Fruit fly (Drosophila melanogaster) whole organism: Measurements from ENCODE around the gene CG13737.

ENCODE experiments used
- CG8478 ChIP-seq: fragments of >200 bp; optimal IDR thresholded peaks from 2 replicates; lab custom pipeline; 2018; ENCODE audit warnings: inconsistent platforms
- Dll ChIP-seq: fragments of >200 bp; optimal IDR thresholded peaks from 2 replicates; lab custom pipeline; 2017
- EcR ChIP-seq, 2 experiments: fragments of >200 bp; optimal IDR thresholded peaks; 2 replicates each; lab custom pipeline; 2017; ENCODE audit warnings: missing biosample characterization in 2 of 2, missing genetic modification characterization in 2 of 2, missing genetic modification reagents in 2 of 2
- pan ChIP-seq: fragments of >200 bp; optimal IDR thresholded peaks from 2 replicates; lab custom pipeline; 2017
- psq ChIP-seq: fragments of >200 bp; optimal IDR thresholded peaks from 2 replicates; lab custom pipeline; 2017
- usp ChIP-seq: fragments of >200 bp; optimal IDR thresholded peaks from 2 replicates; lab custom pipeline; 2017; ENCODE audit warnings: missing biosample characterization, missing genetic modification characterization, mixed read lengths

Gene CG13737

dm6 chr3L:13878729-13879128 lies at the start of gene CG13737:
TSS of gene CG13737 (plus strand) at chr3L:13878994.
- no peak for TF ChIP-seq pan (lab: Kevin White, UChicago)
- no peak for TF ChIP-seq usp
- TF ChIP-seq CG8478, result no peak
- no peak for TF ChIP-seq Dll
- no peak for TF ChIP-seq EcR (GFP tag; optimal IDR thresholded peaks at IDR 0.05; lab: Kevin White, UChicago)
- no peak for TF ChIP-seq psq (lab: Kevin White, UChicago)

- TF ChIP-seq EcR (GFP tag; optimal IDR thresholded peaks at IDR 0.05; lab: Kevin White, UChicago), result no peak
- no peak for TF ChIP-seq pan (lab: Kevin White, UChicago)
- TF ChIP-seq usp, result no peak
- no peak for TF ChIP-seq CG8478
- no peak for TF ChIP-seq Dll
- no peak for TF ChIP-seq psq (lab: Kevin White, UChicago)
Observed at dm6 chr3L:13837456-13837855, 41.3 kb upstream of the CG13737 start, which contains the start of gene CG43184. TSS of gene CG43184 (plus strand) at chr3L:13837756.

dm6 chr3L:13840731-13841130 lies 38.1 kb upstream of the CG13737 start:
- no peak for TF ChIP-seq EcR (GFP tag; optimal IDR thresholded peaks at IDR 0.05; lab: Kevin White, UChicago)
- no peak for TF ChIP-seq pan (lab: Kevin White, UChicago)
- TF ChIP-seq Dll, result no peak
- no peak for TF ChIP-seq psq (lab: Kevin White, UChicago)
- TF ChIP-seq usp, result no peak
- no peak for TF ChIP-seq CG8478

- no peak for TF ChIP-seq psq (lab: Kevin White, UChicago)
- TF ChIP-seq CG8478, result no peak
- no peak for TF ChIP-seq usp
- no peak for TF ChIP-seq pan (lab: Kevin White, UChicago)
- TF ChIP-seq Dll, result no peak
Observed at dm6 chr3L:13842140-13842539, 36.7 kb upstream of the CG13737 start, which contains the start of gene CG8757. TSS of gene CG8757 (minus strand) at chr3L:13842240.

dm6 chr3L:13842917-13843316 lies 35.9 kb upstream of the CG13737 start, which contains the start of gene CG8750:
TSS of gene CG8750 (minus strand) at chr3L:13843017.
- no peak for TF ChIP-seq CG8478
- no peak for TF ChIP-seq psq (lab: Kevin White, UChicago)
- TF ChIP-seq Dll, result no peak
- TF ChIP-seq usp, result no peak
- TF ChIP-seq pan (lab: Kevin White, UChicago), result no peak
- no peak for TF ChIP-seq EcR (GFP tag; optimal IDR thresholded peaks at IDR 0.05; lab: Kevin White, UChicago)

- TF ChIP-seq usp, result no peak
- no peak for TF ChIP-seq Dll
- no peak for TF ChIP-seq EcR (GFP tag; optimal IDR thresholded peaks at IDR 0.05; lab: Kevin White, UChicago)
- no peak for TF ChIP-seq pan (lab: Kevin White, UChicago)
- TF ChIP-seq psq (lab: Kevin White, UChicago), result no peak
- TF ChIP-seq CG8478, result no peak
Observed at dm6 chr3L:13843356-13843755, 35.4 kb upstream of the CG13737 start, which contains the start of gene Tsp68C. TSS of gene Tsp68C (plus strand) at chr3L:13843656.

- TF ChIP-seq EcR (GFP tag; optimal IDR thresholded peaks at IDR 0.05; lab: Kevin White, UChicago) (peak; percentile 88 to 94), Dll (no peak)
Observed at dm6 chr3L:13845292-13845691, 33.5 kb upstream of the CG13737 start.

dm6 chr3L:13845754-13846153 lies 33.0 kb upstream of the CG13737 start, which contains the start of gene Hml:
TSS of gene Hml (plus strand) at chr3L:13846054.
- TF ChIP-seq usp (no peak), psq (lab: Kevin White, UChicago) (no peak), pan (lab: Kevin White, UChicago) (no peak), EcR (GFP tag; optimal IDR thresholded peaks at IDR 0.05; lab: Kevin White, UChicago) (no peak), CG8478 (no peak), Dll (no peak)

dm6 chr3L:13859688-13860373 lies 19.0 kb upstream of the CG13737 start:
- TF ChIP-seq pan (lab: Kevin White, UChicago), result no peak
- no peak for TF ChIP-seq EcR (GFP tag; optimal IDR thresholded peaks at IDR 0.05; lab: Kevin White, UChicago)
- no peak for TF ChIP-seq psq (lab: Kevin White, UChicago)
- no peak for TF ChIP-seq Dll
- no peak for TF ChIP-seq CG8478
- TF ChIP-seq usp, result no peak

- no peak for TF ChIP-seq Dll
- no peak for TF ChIP-seq pan (lab: Kevin White, UChicago)
- no peak for TF ChIP-seq CG8478
- no peak for TF ChIP-seq EcR (GFP tag; optimal IDR thresholded peaks at IDR 0.05; lab: Kevin White, UChicago)
- no peak for TF ChIP-seq usp
- TF ChIP-seq psq (lab: Kevin White, UChicago), result no peak
Observed at dm6 chr3L:13862403-13862802, 16.4 kb upstream of the CG13737 start.

- TF ChIP-seq psq (lab: Kevin White, UChicago), result no peak
- no peak for TF ChIP-seq usp
- no peak for TF ChIP-seq pan (lab: Kevin White, UChicago)
Observed at dm6 chr3L:13863365-13863775, 15.4 kb upstream of the CG13737 start.

dm6 chr3L:13864568-13864967 lies 14.2 kb upstream of the CG13737 start:
- no peak for TF ChIP-seq usp
- no peak for TF ChIP-seq CG8478
- TF ChIP-seq psq (lab: Kevin White, UChicago), result no peak
- no peak for TF ChIP-seq EcR (GFP tag; optimal IDR thresholded peaks at IDR 0.05; lab: Kevin White, UChicago)
- TF ChIP-seq pan (lab: Kevin White, UChicago), result no peak
- TF ChIP-seq Dll, result no peak

- TF ChIP-seq CG8478 (no peak), usp (no peak), psq (lab: Kevin White, UChicago) (no peak), EcR (GFP tag; optimal IDR thresholded peaks at IDR 0.05; lab: Kevin White, UChicago) (no peak), pan (lab: Kevin White, UChicago) (no peak), Dll (no peak)
Observed at dm6 chr3L:13865484-13865883, 13.3 kb upstream of the CG13737 start.
